Worm (Caenorhabditis elegans) whole organism, late embryonic: ENCODE results near the gene ztf-30.

Experiments
- C08G9.2 ChIP-seq: sonication (generic microtip); optimal IDR thresholded peaks from 2 replicates; lab custom pipeline; 2016; ENCODE audit warnings: mild to moderate bottlenecking, missing genetic modification characterization, moderate library complexity, missing compliant biosample characterization
- K09A11.1 ChIP-seq: sonication (generic microtip); optimal IDR thresholded peaks from 2 replicates; lab custom pipeline; 2017; ENCODE audit warnings: antibody characterized with exemption, mild to moderate bottlenecking, missing genetic modification characterization, missing compliant biosample characterization; ENCODE audit not compliant: insufficient read depth
- ahr-1 ChIP-seq: sonication (generic microtip); optimal IDR thresholded peaks from 2 replicates; lab custom pipeline; 2016; ENCODE audit warnings: missing genetic modification characterization, missing compliant biosample characterization
- ceh-14 ChIP-seq: sonication (generic microtip); optimal IDR thresholded peaks from 2 replicates; lab custom pipeline; 2016; ENCODE audit warnings: missing genotype, missing genetic modification characterization, missing compliant biosample characterization
- ceh-2 ChIP-seq: sonication (generic microtip); optimal IDR thresholded peaks from 2 replicates; lab custom pipeline; 2016; ENCODE audit warnings: missing genotype, missing genetic modification characterization, missing compliant biosample characterization
- ceh-22 ChIP-seq: sonication (generic microtip); optimal IDR thresholded peaks from 2 replicates; lab custom pipeline; 2017; ENCODE audit warnings: missing biosample characterization, missing genetic modification characterization
- ceh-31 ChIP-seq: sonication (generic microtip); optimal IDR thresholded peaks from 2 replicates; lab custom pipeline; 2016; ENCODE audit warnings: missing genetic modification characterization, missing compliant biosample characterization
- ceh-34 ChIP-seq: sonication (generic microtip); optimal IDR thresholded peaks from 2 replicates; lab custom pipeline; 2016; ENCODE audit warnings: mild to moderate bottlenecking, missing genetic modification characterization, missing compliant biosample characterization
- che-1 ChIP-seq: sonication (generic microtip); optimal IDR thresholded peaks from 2 replicates; lab custom pipeline; 2016; ENCODE audit warnings: mild to moderate bottlenecking, missing genetic modification characterization, missing compliant biosample characterization
- dmd-4 ChIP-seq: sonication (generic microtip); optimal IDR thresholded peaks from 2 replicates; lab custom pipeline; 2016; ENCODE audit warnings: borderline replicate concordance, missing genetic modification characterization, missing compliant biosample characterization
- elt-4 ChIP-seq: sonication (generic microtip); optimal IDR thresholded peaks from 2 replicates; lab custom pipeline; 2016; ENCODE audit warnings: missing genetic modification characterization, missing compliant biosample characterization
- ets-4 ChIP-seq: sonication (generic microtip); optimal IDR thresholded peaks from 2 replicates; lab custom pipeline; 2016; ENCODE audit warnings: missing genetic modification characterization, missing compliant biosample characterization
- eyg-1 ChIP-seq: sonication (generic microtip); optimal IDR thresholded peaks from 2 replicates; lab custom pipeline; 2016; ENCODE audit warnings: missing genotype, missing genetic modification characterization, missing compliant biosample characterization
- fkh-10 ChIP-seq: fragments of 150-350 bp; optimal IDR thresholded peaks from 2 replicates; lab custom pipeline; 2014; ENCODE audit warnings: missing biosample characterization, missing genetic modification reagents, missing genetic modification characterization
- fkh-6 ChIP-seq: sonication (generic microtip); optimal IDR thresholded peaks from 2 replicates; lab custom pipeline; 2016; ENCODE audit warnings: missing genetic modification characterization, missing compliant biosample characterization
- gmeb-2 ChIP-seq: sonication (generic microtip); optimal IDR thresholded peaks from 2 replicates; lab custom pipeline; 2016; ENCODE audit warnings: missing genetic modification characterization, inconsistent platforms, missing compliant biosample characterization
- hlh-15 ChIP-seq: sonication (generic microtip); optimal IDR thresholded peaks from 2 replicates; lab custom pipeline; 2016; ENCODE audit warnings: missing genetic modification characterization, missing compliant biosample characterization
- hlh-30 ChIP-seq: sonication (generic microtip); optimal IDR thresholded peaks from 2 replicates; lab custom pipeline; 2017; ENCODE audit warnings: antibody characterized with exemption, missing genetic modification characterization, missing compliant biosample characterization; ENCODE audit not compliant: insufficient read depth
- hlh-8 ChIP-seq: sonication (generic microtip); optimal IDR thresholded peaks from 2 replicates; lab custom pipeline; 2016; ENCODE audit warnings: missing genotype, missing genetic modification characterization, missing compliant biosample characterization
- nfya-1 ChIP-seq: sonication (generic microtip); optimal IDR thresholded peaks from 2 replicates; lab custom pipeline; 2017; ENCODE audit warnings: missing genetic modification characterization, mild to moderate bottlenecking, missing compliant biosample characterization, antibody characterized with exemption, moderate library complexity
- npax-4 ChIP-seq: sonication (generic microtip); optimal IDR thresholded peaks from 2 replicates; lab custom pipeline; 2016; ENCODE audit warnings: missing genetic modification characterization, missing compliant biosample characterization
- odd-2 ChIP-seq: sonication (generic microtip); optimal IDR thresholded peaks from 2 replicates; lab custom pipeline; 2017; ENCODE audit warnings: antibody characterized with exemption, mild to moderate bottlenecking, missing genetic modification characterization, missing compliant biosample characterization
- pat-9 ChIP-seq: fragments of 200-800 bp; sonication (Bioruptor generic); optimal IDR thresholded peaks from 2 replicates; lab custom pipeline; 2018; ENCODE audit warnings: mild to moderate bottlenecking, missing genetic modification characterization, moderate library complexity, missing compliant biosample characterization
- pax-1 ChIP-seq: fragments of 150-350 bp; optimal IDR thresholded peaks from 2 replicates; lab custom pipeline; 2014; ENCODE audit warnings: missing biosample characterization, missing genetic modification characterization
- pha-2 ChIP-seq: sonication (generic microtip); optimal IDR thresholded peaks from 2 replicates; lab custom pipeline; 2017; ENCODE audit warnings: mild to moderate bottlenecking, missing genetic modification characterization, missing compliant biosample characterization
- pqm-1 ChIP-seq: sonication (generic microtip); optimal IDR thresholded peaks from 2 replicates; lab custom pipeline; 2016; ENCODE audit warnings: missing genetic modification characterization, missing compliant biosample characterization
- ref-2 ChIP-seq: sonication (generic microtip); optimal IDR thresholded peaks from 2 replicates; lab custom pipeline; 2016; ENCODE audit warnings: missing genetic modification characterization, missing compliant biosample characterization
- sdc-2 ChIP-seq: sonication (generic microtip); optimal IDR thresholded peaks from 2 replicates; lab custom pipeline; 2016; ENCODE audit warnings: missing genotype, missing genetic modification characterization, missing compliant biosample characterization
- sox-4 ChIP-seq: sonication (generic microtip); optimal IDR thresholded peaks from 2 replicates; lab custom pipeline; 2017; ENCODE audit warnings: mild to moderate bottlenecking, missing genetic modification characterization, inconsistent platforms, missing compliant biosample characterization
- tbx-2 ChIP-seq: sonication (generic microtip); optimal IDR thresholded peaks from 2 replicates; lab custom pipeline; 2016; ENCODE audit warnings: missing genetic modification characterization, missing compliant biosample characterization
- tbx-7 ChIP-seq: sonication (generic microtip); optimal IDR thresholded peaks from 2 replicates; lab custom pipeline; 2016; ENCODE audit warnings: missing genotype, missing genetic modification characterization, missing compliant biosample characterization
- ttx-3 ChIP-seq: sonication (generic microtip); optimal IDR thresholded peaks from 2 replicates; lab custom pipeline; 2016; ENCODE audit warnings: missing genetic modification reagents, missing genetic modification characterization, missing compliant biosample characterization
- unc-55 ChIP-seq: sonication (generic microtip); optimal IDR thresholded peaks from 2 replicates; lab custom pipeline; 2017; ENCODE audit warnings: missing biosample characterization, missing genetic modification reagents, missing genetic modification characterization

The ztf-30 gene

ce11 chrIII:8609683-8610082 lies 12.0 kb upstream of the ztf-30 start, which contains the start of gene C06E1.9:
C06E1.9 (minus strand) TSS chrIII:8609783.
- TF ChIP-seq pqm-1 (tag; lab: Kevin White, UChicago) = no peak
- TF ChIP-seq ceh-34 = no peak
- no peak for TF ChIP-seq ceh-31 (tag; lab: Kevin White, UChicago)

ce11 chrIII:8605532-8605931 lies 7.9 kb upstream of the ztf-30 start, which contains the start of gene C06E1.1:
C06E1.1 (plus strand) TSS chrIII:8605832.
- TF ChIP-seq pax-1 (tag; lab: Kevin White, UChicago) (no peak), ceh-34 (no peak), ets-4 (tag; lab: Kevin White, UChicago) (no peak), unc-55 (GFP tag; lab: Kevin White, UChicago) (no peak), elt-4 (tag; lab: Kevin White, UChicago) (no peak), ahr-1 (tag; lab: Kevin White, UChicago) (no peak), ref-2 (no peak), ceh-14 (tag; lab: Kevin White, UChicago) (no peak), hlh-15 (tag; lab: Kevin White, UChicago) (no peak), gmeb-2 (tag; lab: Kevin White, UChicago) (no peak), che-1 (tag; lab: Kevin White, UChicago) (no peak), dmd-4 (no peak), eyg-1 (no peak), pha-2 (tag; lab: Kevin White, UChicago) (no peak), C08G9.2 (tag; lab: Kevin White, UChicago) (no peak), ttx-3 (tag; lab: Kevin White, UChicago) (no peak), ceh-2 (tag; lab: Kevin White, UChicago) (no peak), fkh-10 (GFP tag; lab: Kevin White, UChicago) (no peak), sdc-2 (no peak), hlh-30 (tag; lab: Kevin White, UChicago) (no peak)

- TF ChIP-seq ttx-3 (tag; lab: Kevin White, UChicago) (no peak), npax-4 (tag; lab: Kevin White, UChicago) (no peak), ceh-31 (tag; lab: Kevin White, UChicago) (no peak), ceh-22 (tag; lab: Kevin White, UChicago) (no peak), nfya-1 (no peak)
Measured at ce11 chrIII:8602148-8602547, 4.5 kb upstream of the ztf-30 start.

ce11 chrIII:8598961-8599360 lies 1.3 kb upstream of the ztf-30 start:
- TF ChIP-seq C08G9.2 (tag; lab: Kevin White, UChicago) = no peak
- TF ChIP-seq tbx-7 = no peak
- TF ChIP-seq odd-2 (tag; lab: Kevin White, UChicago) = no peak
- no peak for TF ChIP-seq fkh-6 (tag; lab: Kevin White, UChicago)
- TF ChIP-seq tbx-2 (tag; lab: Kevin White, UChicago) = no peak
- no peak for TF ChIP-seq hlh-8
- no peak for TF ChIP-seq unc-55 (GFP tag; lab: Kevin White, UChicago)
- TF ChIP-seq, all 69 proteins: peak for 0

- TF ChIP-seq ceh-31 (tag; lab: Kevin White, UChicago) = peak; percentile 0
- no peak for TF ChIP-seq ets-4 (tag; lab: Kevin White, UChicago)
Measured at ce11 chrIII:8596692-8597091, 978 bp downstream of the ztf-30 start.

- TF ChIP-seq sox-4 (tag; lab: Kevin White, UChicago) = no peak
- no peak for TF ChIP-seq pat-9 (tag; lab: Kevin White, UChicago)
- TF ChIP-seq C08G9.2 (tag; lab: Kevin White, UChicago) = no peak
- no peak for TF ChIP-seq K09A11.1 (tag; lab: Kevin White, UChicago)
Measured at ce11 chrIII:8594088-8594487, 3.6 kb downstream of the ztf-30 start.
